Fruit fly (Drosophila melanogaster): Measurements from ENCODE around the gene Rsod.

Rsod gene

dm6 chr3R:30123163-30123562, 47.8 kb downstream of the Rsod start, which contains the start of gene CG45072:
CG45072 (minus strand) TSS chr3R:30123263.
- TF ChIP-seq bab1 (GFP tag; optimal IDR thresholded peaks at IDR 0.05) (no peak), cnc (optimal IDR thresholded peaks at IDR 0.05) (no peak), CG7101 (tag; optimal IDR thresholded peaks at IDR 0.05) (no peak), kay (GFP tag; ENCODE audit: borderline replicate concordance) (no peak)

dm6 chr3R:30121731-30122130, 49.3 kb downstream of the Rsod start:
- no peak for TF ChIP-seq CG14711 (tag; optimal IDR thresholded peaks at IDR 0.05)
- TF ChIP-seq kay (GFP tag; ENCODE audit: borderline replicate concordance) = peak; percentile 35

Measured in whole organism, adult.